Worm (Caenorhabditis elegans): ENCODE data around the gene cdka-1.

cdka-1 gene

DNA sequence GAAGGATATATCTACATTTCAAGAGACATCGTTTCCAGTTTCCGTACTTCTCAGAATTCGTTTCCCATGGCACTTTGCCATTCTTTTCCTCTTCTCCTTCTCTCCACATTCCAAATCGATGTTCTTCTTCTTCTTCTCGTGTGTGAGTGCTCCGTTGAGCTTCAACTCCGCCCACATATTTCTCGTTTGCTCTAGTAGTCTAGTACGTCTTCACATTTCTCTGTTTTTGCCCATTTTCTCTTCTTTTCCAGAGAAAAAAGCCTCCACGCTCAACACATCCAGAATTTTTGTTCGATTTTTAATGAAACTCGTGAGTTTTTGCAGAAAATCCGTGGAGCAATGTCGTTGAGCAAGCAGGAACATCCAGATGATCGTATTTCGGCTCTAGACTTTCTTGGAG, 50.3 kb downstream of the cdka-1 start, which contains the start of gene T04A8.18:
TSS of gene T04A8.18 (plus strand) at position 301 of the 400 bp plus-strand sequence.
- TF ChIP-seq flt-1 (GFP tag; IDR thresholded peaks at IDR 0.05) (no peak), ref-1 (GFP tag; conservative IDR thresholded peaks at IDR 0.05) (no peak), klf-2 (GFP tag; conservative IDR thresholded peaks at IDR 0.05) (no peak), ztf-29 (GFP tag; IDR thresholded peaks at IDR 0.05) (no peak), cog-1 (tag; optimal IDR thresholded peaks at IDR 0.05) (no peak)

Measured in whole organism, midembryonic.